Worm (Caenorhabditis elegans) whole organism, young adult: ENCODE measurements around the gene ZK673.11.
A peak's percentile ranks its signal among the peaks of the same experiment; 100 is the strongest.

ENCODE experiments used
- D2030.7 ChIP-seq: fragments of 200-800 bp; sonication (Bioruptor generic); IDR thresholded peaks from 2 replicates; pipeline ENCODE4 v1.3.6; 2022; ENCODE audit warnings: missing genetic modification reagents, missing genetic modification characterization, missing compliant biosample characterization
- F10E7.11 ChIP-seq: sonication (generic microtip); optimal IDR thresholded peaks from 2 replicates; lab custom pipeline; 2017; ENCODE audit warnings: mild to moderate bottlenecking, missing genetic modification characterization, moderate library complexity, missing compliant biosample characterization
- F33H1.4 ChIP-seq: fragments of 200-800 bp; sonication (Bioruptor generic); IDR thresholded peaks from 2 replicates; pipeline ENCODE4 v1.3.6; 2022; ENCODE audit warnings: missing genetic modification reagents, missing genetic modification characterization, missing compliant biosample characterization
- F37B4.10 ChIP-seq: fragments of 200-800 bp; sonication (Bioruptor generic); IDR thresholded peaks from 2 replicates; pipeline ENCODE4 v1.3.6; 2022; ENCODE audit warnings: missing genetic modification characterization, missing compliant biosample characterization
- F52B5.7 ChIP-seq: sonication (generic microtip); optimal IDR thresholded peaks from 2 replicates; lab custom pipeline; 2016; ENCODE audit warnings: mild to moderate bottlenecking, missing genetic modification characterization, missing compliant biosample characterization
- F57A8.1 ChIP-seq: fragments of 200-800 bp; sonication (Bioruptor generic); optimal IDR thresholded peaks from 2 replicates; lab custom pipeline; 2018; ENCODE audit warnings: mild to moderate bottlenecking, missing genetic modification characterization, moderate library complexity, missing compliant biosample characterization
- K11D2.4 ChIP-seq: fragments of 200-800 bp; sonication (Bioruptor generic); IDR thresholded peaks from 2 replicates; pipeline ENCODE4 v1.3.6; 2022; ENCODE audit warnings: missing genetic modification reagents, missing genetic modification characterization, missing compliant biosample characterization
- T07F8.4 ChIP-seq: sonication (generic microtip); optimal IDR thresholded peaks from 2 replicates; lab custom pipeline; 2016; ENCODE audit warnings: mild to moderate bottlenecking, missing genetic modification characterization, moderate library complexity, missing compliant biosample characterization
- T26A5.8 ChIP-seq: sonication (generic microtip); optimal IDR thresholded peaks from 2 replicates; lab custom pipeline; 2016; ENCODE audit warnings: missing genetic modification characterization, missing compliant biosample characterization
- Y53G8AR.9 ChIP-seq: fragments of 200-800 bp; sonication (Bioruptor generic); conservative IDR thresholded peaks from 2 replicates; pipeline ENCODE4 v1.3.6; 2022; ENCODE audit warnings: missing genetic modification reagents, missing genetic modification characterization, missing compliant biosample characterization
- Y56A3A.18 ChIP-seq: fragments of 200-800 bp; sonication (Bioruptor generic); IDR thresholded peaks from 2 replicates; pipeline ENCODE4 v1.3.6; 2022; ENCODE audit warnings: missing genetic modification reagents, missing genetic modification characterization, missing compliant biosample characterization
- Y67H2A.10 ChIP-seq: fragments of 200-800 bp; sonication (Bioruptor generic); conservative IDR thresholded peaks from 2 replicates; pipeline ENCODE4 v1.3.6; 2022; ENCODE audit warnings: missing genetic modification reagents, missing genetic modification characterization, missing compliant biosample characterization
- ZK185.1 ChIP-seq: sonication (generic microtip); optimal IDR thresholded peaks from 2 replicates; lab custom pipeline; 2016; ENCODE audit warnings: mild to moderate bottlenecking, missing genetic modification characterization, missing compliant biosample characterization; ENCODE audit not compliant: poor library complexity, severe bottlenecking
- akir-1 ChIP-seq: fragments of 200-800 bp; sonication (Bioruptor generic); optimal IDR thresholded peaks from 2 replicates; lab custom pipeline; 2018; ENCODE audit warnings: mild to moderate bottlenecking, missing genetic modification characterization, moderate library complexity, missing compliant biosample characterization
- atf-7 ChIP-seq: sonication (generic microtip); optimal IDR thresholded peaks from 2 replicates; lab custom pipeline; 2017; ENCODE audit warnings: mild to moderate bottlenecking, missing genetic modification characterization, missing compliant biosample characterization
- athp-1 ChIP-seq: sonication (generic microtip); optimal IDR thresholded peaks from 2 replicates; lab custom pipeline; 2017; ENCODE audit warnings: mild to moderate bottlenecking, missing genetic modification characterization, missing compliant biosample characterization
- attf-5 ChIP-seq: fragments of 200-800 bp; sonication (Bioruptor generic); optimal IDR thresholded peaks from 2 replicates; lab custom pipeline; 2018; ENCODE audit warnings: mild to moderate bottlenecking, missing genetic modification characterization, missing compliant biosample characterization
- attf-6 ChIP-seq: fragments of 200-800 bp; sonication (Bioruptor generic); IDR thresholded peaks from 2 replicates; pipeline ENCODE4 v1.3.6; 2022; ENCODE audit warnings: missing genetic modification reagents, missing genetic modification characterization, missing compliant biosample characterization
- cebp-2 ChIP-seq: fragments of 200-800 bp; sonication (Bioruptor generic); IDR thresholded peaks from 2 replicates; pipeline ENCODE4 v1.3.6; 2022; ENCODE audit warnings: missing genetic modification characterization, missing compliant biosample characterization
- ceh-27 ChIP-seq: fragments of 200-800 bp; sonication (Bioruptor generic); optimal IDR thresholded peaks from 2 replicates; lab custom pipeline; 2018; ENCODE audit warnings: mild to moderate bottlenecking, missing genetic modification characterization, moderate library complexity, missing compliant biosample characterization
- ceh-58 ChIP-seq: fragments of 200-800 bp; sonication (Bioruptor generic); IDR thresholded peaks from 2 replicates; pipeline ENCODE4 v1.3.6; 2022; ENCODE audit warnings: missing genetic modification characterization, missing compliant biosample characterization
- dox-1 ChIP-seq: fragments of 200-800 bp; sonication (Bioruptor generic); IDR thresholded peaks from 2 replicates; pipeline ENCODE4 v1.3.6; 2022; ENCODE audit warnings: missing genetic modification reagents, missing genetic modification characterization, missing compliant biosample characterization
- dpff-1 ChIP-seq: sonication (generic microtip); optimal IDR thresholded peaks from 2 replicates; lab custom pipeline; 2017; ENCODE audit warnings: mild to moderate bottlenecking, missing genetic modification characterization, missing compliant biosample characterization
- dpl-1 ChIP-seq: fragments of 150-350 bp; optimal IDR thresholded peaks from 2 replicates; lab custom pipeline; 2014; ENCODE audit warnings: missing biosample characterization, missing genetic modification reagents, missing genetic modification characterization
- egrh-3 ChIP-seq: fragments of 200-800 bp; sonication (Bioruptor generic); IDR thresholded peaks from 2 replicates; pipeline ENCODE4 v1.3.6; 2022; ENCODE audit warnings: missing genetic modification reagents, missing genetic modification characterization, missing compliant biosample characterization
- hmg-1.2 ChIP-seq: fragments of 200-800 bp; sonication (Bioruptor generic); IDR thresholded peaks from 2 replicates; pipeline ENCODE4 v1.3.6; 2022; ENCODE audit warnings: missing genetic modification reagents, missing genetic modification characterization, missing compliant biosample characterization
- let-526 ChIP-seq: fragments of 200-800 bp; sonication (Bioruptor generic); IDR thresholded peaks from 2 replicates; pipeline ENCODE4 v1.3.6; 2022; ENCODE audit warnings: missing genetic modification reagents, missing genetic modification characterization, missing compliant biosample characterization
- let-607 ChIP-seq, 2 experiments: fragments of 200-800 bp in 1 of 2; sonication (Bioruptor generic) in 1 of 2; sonication (generic microtip) in 1 of 2; optimal IDR thresholded peaks; 2 replicates each; lab custom pipeline; 2016 to 2018; ENCODE audit warnings: mild to moderate bottlenecking in 2 of 2, missing compliant biosample characterization in 2 of 2, missing genetic modification characterization in 2 of 2, moderate library complexity in 2 of 2, missing genotype in 1 of 2
- lir-1 ChIP-seq: fragments of 200-800 bp; sonication (Bioruptor generic); conservative IDR thresholded peaks from 2 replicates; pipeline ENCODE4 v1.3.6; 2022; ENCODE audit warnings: missing genetic modification reagents, missing genetic modification characterization, missing compliant biosample characterization
- madf-10 ChIP-seq: sonication (generic microtip); optimal IDR thresholded peaks from 2 replicates; lab custom pipeline; 2016; ENCODE audit warnings: mild to moderate bottlenecking, missing genetic modification characterization, missing compliant biosample characterization
- madf-3 ChIP-seq: fragments of 200-800 bp; sonication (Bioruptor generic); IDR thresholded peaks from 2 replicates; pipeline ENCODE4 v1.3.6; 2022; ENCODE audit warnings: missing genetic modification reagents, missing genetic modification characterization, missing compliant biosample characterization
- madf-8 ChIP-seq: fragments of 200-800 bp; sonication (Bioruptor generic); conservative IDR thresholded peaks from 2 replicates; pipeline ENCODE4 v1.3.6; 2022; ENCODE audit warnings: missing genetic modification reagents, missing genetic modification characterization, missing compliant biosample characterization
- nfya-2 ChIP-seq: fragments of 200-800 bp; sonication (Bioruptor generic); IDR thresholded peaks from 2 replicates; pipeline ENCODE4 v1.3.6; 2022; ENCODE audit warnings: missing genetic modification reagents, missing genetic modification characterization, missing compliant biosample characterization
- nhr-120 ChIP-seq: fragments of 200-800 bp; sonication (Bioruptor generic); IDR thresholded peaks from 2 replicates; pipeline ENCODE4 v1.3.6; 2022; ENCODE audit warnings: missing genetic modification characterization, missing compliant biosample characterization
- nhr-80 ChIP-seq: sonication (generic microtip); optimal IDR thresholded peaks from 2 replicates; lab custom pipeline; 2016; ENCODE audit warnings: missing genetic modification characterization, missing compliant biosample characterization
- somi-1 ChIP-seq: fragments of 200-800 bp; sonication (Bioruptor generic); optimal IDR thresholded peaks from 2 replicates; lab custom pipeline; 2018; ENCODE audit warnings: mild to moderate bottlenecking, missing genetic modification characterization, missing compliant biosample characterization
- tbp1 ChIP-seq: fragments of 200-800 bp; sonication (Bioruptor generic); optimal IDR thresholded peaks from 2 replicates; lab custom pipeline; 2018; ENCODE audit warnings: mild to moderate bottlenecking, missing genetic modification characterization, missing compliant biosample characterization
- tlf-1 ChIP-seq: fragments of 200-800 bp; sonication (Bioruptor generic); optimal IDR thresholded peaks from 2 replicates; lab custom pipeline; 2018; ENCODE audit warnings: mild to moderate bottlenecking, missing genetic modification characterization, missing compliant biosample characterization
- unc-62 ChIP-seq: fragments of 150-350 bp; optimal IDR thresholded peaks from 2 replicates; lab custom pipeline; 2014; ENCODE audit warnings: missing biosample characterization, missing genetic modification reagents, missing genetic modification characterization
- xnd-1 ChIP-seq: sonication (generic microtip); optimal IDR thresholded peaks from 2 replicates; lab custom pipeline; 2016; ENCODE audit warnings: missing genotype, missing genetic modification reagents, missing genetic modification characterization, missing compliant biosample characterization
- zfh-2 ChIP-seq: fragments of 200-800 bp; sonication (Bioruptor generic); conservative IDR thresholded peaks from 2 replicates; pipeline ENCODE4 v1.3.6; 2022; ENCODE audit warnings: missing genetic modification reagents, missing genetic modification characterization, missing compliant biosample characterization
- ztf-3 ChIP-seq: fragments of 200-800 bp; sonication (Bioruptor generic); optimal IDR thresholded peaks from 2 replicates; lab custom pipeline; 2018; ENCODE audit warnings: mild to moderate bottlenecking, missing genetic modification characterization, missing compliant biosample characterization

Gene ZK673.11

DNA sequence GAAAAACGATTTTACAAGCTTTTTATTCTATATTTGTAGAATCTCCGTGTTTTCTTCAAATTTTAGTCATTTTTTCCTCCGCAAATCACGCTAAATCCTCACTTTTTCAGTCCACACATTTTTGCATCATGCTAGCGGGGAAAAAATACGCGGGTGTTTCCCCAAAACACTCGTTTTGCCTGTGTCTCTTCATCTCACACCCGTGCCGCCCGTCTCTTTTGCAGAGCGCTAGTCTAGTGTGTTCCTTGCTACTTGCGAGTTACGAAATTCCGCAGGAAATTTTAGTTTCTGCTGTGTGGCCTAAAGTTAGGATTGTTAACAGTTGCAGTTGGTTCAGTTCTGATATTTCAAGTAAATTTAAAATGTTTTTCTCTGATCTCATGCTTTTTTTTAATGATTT lies 11.3 kb upstream of the ZK673.11 start (continued):
- no peak for TF ChIP-seq lir-1 (GFP tag; lab: Robert Waterston, UW)
- no peak for TF ChIP-seq madf-8 (GFP tag; lab: Robert Waterston, UW)
- no peak for TF ChIP-seq Y67H2A.10
- TF ChIP-seq nhr-80 (tag; lab: Kevin White, UChicago) = peak; percentile 62
- TF ChIP-seq T26A5.8 (tag; lab: Kevin White, UChicago) = no peak
- TF ChIP-seq K11D2.4 (GFP tag; lab: Robert Waterston, UW) = no peak
- TF ChIP-seq madf-3 = no peak
- TF ChIP-seq egrh-3 (GFP tag; lab: Robert Waterston, UW) = no peak
- TF ChIP-seq F33H1.4 (GFP tag; lab: Robert Waterston, UW) = no peak
- TF ChIP-seq dox-1 (GFP tag; lab: Robert Waterston, UW) = 0 out of 2 replicates have a peak, but pooled peaks have one; percentile 53
- TF ChIP-seq, all 124 proteins: peak for 12

DNA sequence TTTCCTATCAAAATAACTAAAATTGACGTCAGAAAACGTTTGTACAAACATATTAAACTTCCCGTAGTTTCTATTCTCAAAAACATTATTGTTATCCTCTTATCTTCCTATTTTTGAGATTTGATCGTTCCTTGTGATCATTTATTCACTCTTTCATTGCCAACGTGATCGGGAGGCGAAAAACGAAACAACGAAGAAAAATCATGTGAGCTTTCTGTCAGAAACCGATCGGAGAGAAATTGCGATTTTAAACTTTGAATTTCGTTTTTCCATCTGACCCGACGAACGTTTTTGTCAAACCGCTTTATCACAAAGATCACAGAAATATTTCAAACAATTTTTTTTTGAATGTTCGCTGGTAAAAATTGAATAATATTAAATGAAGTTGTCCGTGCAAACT lies 10.8 kb upstream of the ZK673.11 start:
- TF ChIP-seq somi-1 (peak; percentile 53), let-526 (GFP tag; lab: Robert Waterston, UW) (0 out of 2 replicates have a peak, but pooled peaks have one; percentile 61), madf-8 (GFP tag; lab: Robert Waterston, UW) (no peak), madf-10 (tag; lab: Kevin White, UChicago) (peak; percentile 12), tlf-1 (GFP tag; lab: Kevin White, UChicago) (peak; percentile 11), hmg-1.2 (peak; percentile 15; the same call in 1 of the 2 replicates)

DNA sequence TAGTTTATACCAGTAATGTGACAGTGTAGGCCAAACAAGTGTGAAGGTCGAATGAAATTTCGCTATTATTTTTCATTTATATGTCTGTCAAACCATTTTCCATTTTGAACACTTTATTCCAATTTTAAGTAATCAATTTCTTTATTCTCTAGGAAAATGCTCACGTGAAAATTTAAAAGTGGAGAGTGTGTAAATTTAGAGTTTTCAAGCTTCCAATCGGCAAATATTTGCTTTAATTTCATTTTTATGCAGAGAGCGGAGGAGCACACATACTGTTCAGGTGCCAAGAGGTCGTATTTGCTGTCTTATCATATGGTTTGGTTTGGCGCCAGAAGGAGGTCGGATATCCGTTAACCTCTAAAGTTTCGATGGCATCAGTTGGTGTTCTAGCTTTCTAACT lies 10.3 kb upstream of the ZK673.11 start:
- TF ChIP-seq Y53G8AR.9 = 0 out of 2 replicates have a peak, but pooled peaks have one; percentile 9
- no peak for TF ChIP-seq ceh-27 (GFP tag; lab: Kevin White, UChicago)

DNA sequence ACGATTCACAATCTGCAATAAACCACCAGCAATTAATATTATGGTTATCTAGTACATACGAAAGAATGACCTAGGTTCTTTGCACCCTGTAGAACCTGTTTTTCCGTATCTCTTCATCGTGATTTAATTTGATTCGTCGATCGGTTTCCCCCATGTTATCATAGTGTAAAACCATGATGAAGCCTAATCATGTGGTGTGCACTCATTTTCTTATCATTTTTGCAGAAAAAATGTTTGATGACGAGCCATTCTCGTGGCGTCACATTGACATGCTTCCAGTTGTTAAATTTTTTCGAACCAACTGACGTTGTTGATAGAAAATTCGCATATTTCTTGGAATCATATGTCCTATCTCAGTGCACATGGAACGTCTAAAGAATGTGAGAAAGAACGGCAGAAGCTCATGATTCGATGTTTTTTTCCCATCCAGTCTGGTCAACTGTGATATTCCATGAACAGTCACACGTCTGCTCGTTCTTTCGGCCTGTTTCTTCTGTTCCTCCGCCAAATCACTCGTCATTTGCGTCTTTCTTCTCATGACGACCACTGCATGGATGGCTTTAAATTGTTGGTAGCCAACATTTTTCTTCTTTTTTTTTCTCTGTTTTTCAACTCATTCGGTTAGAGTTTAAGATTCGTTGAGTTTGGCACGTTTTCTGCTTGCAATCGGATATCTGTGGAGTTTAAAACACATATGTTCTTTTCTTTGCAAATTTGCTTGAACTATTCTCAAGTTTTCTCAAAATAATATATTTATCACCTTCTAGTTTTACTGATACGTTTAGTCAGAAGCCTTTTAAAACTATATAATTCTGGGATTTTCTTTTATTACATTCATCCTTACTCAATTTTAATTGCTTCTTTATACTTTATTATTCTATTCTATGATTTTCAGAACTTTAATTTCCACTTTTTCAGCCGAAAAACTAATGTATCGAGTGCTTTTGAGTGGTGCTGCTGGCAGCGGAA lies 9.4 kb upstream of the ZK673.11 start, which contains the start of gene ZK673.2:
Gene ZK673.2, plus strand, starts transcription at position 919 of the 969 bp plus-strand sequence.
- no peak for TF ChIP-seq Y56A3A.18 (GFP tag; lab: Robert Waterston, UW)
- TF ChIP-seq dpl-1 (GFP tag; lab: Kevin White, UChicago) = no peak
- TF ChIP-seq akir-1 (GFP tag; lab: Kevin White, UChicago) = no peak
- TF ChIP-seq F10E7.11 = no peak
- TF ChIP-seq zfh-2 (GFP tag; lab: Robert Waterston, UW) = no peak
- TF ChIP-seq nhr-80 (tag; lab: Kevin White, UChicago) = peak; percentile 90
- TF ChIP-seq attf-6 (GFP tag; lab: Robert Waterston, UW) = no peak
- peak; percentile 45 for TF ChIP-seq attf-5 (GFP tag; lab: Kevin White, UChicago)
- TF ChIP-seq F52B5.7 (tag; lab: Kevin White, UChicago) = no peak
- no peak for TF ChIP-seq nfya-2 (GFP tag; lab: Robert Waterston, UW)
- TF ChIP-seq nhr-120 = no peak
- TF ChIP-seq dpff-1 (tag; lab: Kevin White, UChicago) = no peak
- no peak for TF ChIP-seq K11D2.4 (GFP tag; lab: Robert Waterston, UW)
- no peak for TF ChIP-seq ceh-58
- peak; percentile 78 for TF ChIP-seq atf-7 (tag; lab: Kevin White, UChicago)
- no peak for TF ChIP-seq athp-1 (tag; lab: Kevin White, UChicago)
- no peak for TF ChIP-seq T07F8.4
- TF ChIP-seq F37B4.10 (GFP tag; lab: Robert Waterston, UW) = no peak
- TF ChIP-seq tbp1 (GFP tag; lab: Kevin White, UChicago) = peak; percentile 29
- TF ChIP-seq ztf-3 = no peak
- no peak for TF ChIP-seq tlf-1 (GFP tag; lab: Kevin White, UChicago)
- TF ChIP-seq cebp-2 (GFP tag; lab: Robert Waterston, UW) = no peak
- TF ChIP-seq F57A8.1 (GFP tag; lab: Kevin White, UChicago) = no peak
- no peak for TF ChIP-seq ZK185.1
- peak in 1 of 2 experiments; percentile 35 for TF ChIP-seq let-607 (tag; optimal IDR thresholded peaks at IDR 0.05; lab: Kevin White, UChicago)
- TF ChIP-seq unc-62 (GFP tag; lab: Kevin White, UChicago) = peak; percentile 39
- no peak for TF ChIP-seq D2030.7
- TF ChIP-seq xnd-1 = no peak
